Fruit fly (Drosophila melanogaster) whole organism, embryonic: ENCODE results near the gene CG7914.
A peak's percentile ranks its signal among the peaks of the same experiment; 100 is the strongest.

Experiments
- Ada2b ChIP-seq: fragments of 200-800 bp; sonication (Bioruptor generic); IDR thresholded peaks from 2 replicates; pipeline ENCODE4 v1.3.6; 2022; ENCODE audit warnings: missing biosample characterization, missing genetic modification characterization
- Atf6 ChIP-seq: fragments of 200-800 bp; sonication (Bioruptor generic); IDR thresholded peaks from 2 replicates; pipeline ENCODE4 v1.3.6; 2022; ENCODE audit warnings: missing biosample characterization, missing genetic modification characterization
- BEAF-32 ChIP-seq: fragments of 200-800 bp; sonication (Bioruptor generic); optimal IDR thresholded peaks from 3 replicates; lab custom pipeline; 2017; ENCODE audit warnings: missing biosample characterization, missing genetic modification characterization, mild to moderate bottlenecking, moderate library complexity, missing genetic modification reagents
- CG10147 ChIP-seq: fragments of 200-800 bp; sonication (Bioruptor generic); optimal IDR thresholded peaks from 2 replicates; lab custom pipeline; 2019; ENCODE audit warnings: missing biosample characterization, mild to moderate bottlenecking, missing genetic modification characterization, moderate library complexity
- CG12219 ChIP-seq: fragments of 200-800 bp; sonication (Bioruptor generic); optimal IDR thresholded peaks from 3 replicates; lab custom pipeline; 2018; ENCODE audit warnings: missing biosample characterization, mild to moderate bottlenecking, missing genetic modification characterization
- CG14050 ChIP-seq: fragments of 200-800 bp; sonication (Bioruptor generic); IDR thresholded peaks from 3 replicates; pipeline ENCODE4 v1.3.6; 2022; ENCODE audit warnings: missing biosample characterization, missing genetic modification characterization
- CG17568 ChIP-seq: fragments of 200-800 bp; sonication (Bioruptor generic); optimal IDR thresholded peaks from 2 replicates; lab custom pipeline; 2018; ENCODE audit warnings: missing biosample characterization, mild to moderate bottlenecking, missing genetic modification characterization, moderate library complexity
- CG18262 ChIP-seq: fragments of 200-800 bp; optimal IDR thresholded peaks from 3 replicates; lab custom pipeline; 2019; ENCODE audit warnings: missing biosample characterization, mild to moderate bottlenecking, missing genetic modification characterization, moderate library complexity
- CG31388 ChIP-seq: fragments of 200-800 bp; sonication (Bioruptor generic); optimal IDR thresholded peaks from 2 replicates; lab custom pipeline; 2016; ENCODE audit warnings: missing biosample characterization, missing genetic modification characterization
- CG33213 ChIP-seq: fragments of 200-800 bp; sonication (Bioruptor generic); optimal IDR thresholded peaks from 3 replicates; lab custom pipeline; 2016; ENCODE audit warnings: missing biosample characterization, missing genetic modification characterization
- CG4328 ChIP-seq: fragments of 200-800 bp; sonication (Bioruptor generic); optimal IDR thresholded peaks from 3 replicates; lab custom pipeline; 2017; ENCODE audit warnings: missing biosample characterization, missing genetic modification reagents, missing genetic modification characterization
- CG4707 ChIP-seq: fragments of 200-800 bp; sonication (Bioruptor generic); optimal IDR thresholded peaks from 2 replicates; lab custom pipeline; 2018; ENCODE audit warnings: missing biosample characterization, mild to moderate bottlenecking, missing genetic modification characterization, moderate library complexity
- CG9797 ChIP-seq: fragments of 200-800 bp; sonication (Bioruptor generic); optimal IDR thresholded peaks from 3 replicates; lab custom pipeline; 2018; ENCODE audit warnings: missing biosample characterization, mild to moderate bottlenecking, missing genetic modification characterization
- CTCF ChIP-seq: fragments of 200-800 bp; sonication (Bioruptor generic); optimal IDR thresholded peaks from 2 replicates; lab custom pipeline; 2017; ENCODE audit warnings: missing biosample characterization, mild to moderate bottlenecking, missing genetic modification characterization, moderate library complexity
- Dbx ChIP-seq: fragments of 200-800 bp; sonication (Bioruptor generic); IDR thresholded peaks from 3 replicates; pipeline ENCODE4 v1.3.6; 2022; ENCODE audit warnings: missing biosample characterization, missing genetic modification characterization
- Deaf1 ChIP-seq: fragments of 200-800 bp; optimal IDR thresholded peaks from 3 replicates; lab custom pipeline; 2019; ENCODE audit warnings: missing biosample characterization, mild to moderate bottlenecking, missing genetic modification characterization, moderate library complexity
- Dip2 ChIP-seq: fragments of 200-800 bp; sonication (Bioruptor generic); IDR thresholded peaks from 2 replicates; pipeline ENCODE4 v1.3.6; 2022; ENCODE audit warnings: missing biosample characterization, missing genetic modification characterization
- Fer1 ChIP-seq: fragments of 200-800 bp; sonication (Bioruptor generic); optimal IDR thresholded peaks from 2 replicates; lab custom pipeline; 2017; ENCODE audit warnings: missing biosample characterization, mild to moderate bottlenecking, missing genetic modification characterization
- H15 ChIP-seq: fragments of 200-800 bp; sonication (Bioruptor generic); IDR thresholded peaks from 3 replicates; pipeline ENCODE4 v1.3.6; 2022; ENCODE audit warnings: missing biosample characterization, missing genetic modification characterization
- Mes4 ChIP-seq: fragments of 200-800 bp; sonication (Bioruptor generic); optimal IDR thresholded peaks from 2 replicates; lab custom pipeline; 2016; ENCODE audit warnings: missing biosample characterization, missing genetic modification characterization
- Nf-YB ChIP-seq: fragments of 200-800 bp; sonication (Bioruptor generic); optimal IDR thresholded peaks from 3 replicates; lab custom pipeline; 2019; ENCODE audit warnings: missing biosample characterization, mild to moderate bottlenecking, missing genetic modification characterization, moderate library complexity
- Pdp1 ChIP-seq, 2 experiments: fragments of 200-800 bp; sonication (Bioruptor generic); optimal IDR thresholded peaks; 3 replicates each; lab custom pipeline; 2016; ENCODE audit warnings: missing biosample characterization in 2 of 2, missing genetic modification characterization in 2 of 2, mild to moderate bottlenecking in 1 of 2, moderate library complexity in 1 of 2
- Ssrp ChIP-seq: fragments of 200-800 bp; sonication (Bioruptor generic); optimal IDR thresholded peaks from 2 replicates; lab custom pipeline; 2018; ENCODE audit warnings: missing biosample characterization, mild to moderate bottlenecking, missing genetic modification characterization, moderate library complexity
- TFAM ChIP-seq: fragments of 200-800 bp; sonication (Bioruptor generic); optimal IDR thresholded peaks from 2 replicates; lab custom pipeline; 2017; ENCODE audit warnings: missing biosample characterization, missing genetic modification characterization, inconsistent platforms
- Trl ChIP-seq, 3 experiments: fragments of >200 bp in 2 of 3; fragments of 200-800 bp in 1 of 3; sonication (Bioruptor generic) in 1 of 3; optimal IDR thresholded peaks; 2 replicates in 1 of 3; 3 replicates in 2 of 3; lab custom pipeline; 2016 to 2017; ENCODE audit warnings: missing biosample characterization in 1 of 3, missing genetic modification characterization in 1 of 3
- YL-1 ChIP-seq: fragments of 200-800 bp; sonication (Bioruptor generic); optimal IDR thresholded peaks from 3 replicates; lab custom pipeline; 2017; ENCODE audit warnings: missing biosample characterization, mild to moderate bottlenecking, missing genetic modification characterization
- abd-A ChIP-seq: fragments of 200-800 bp; sonication (Bioruptor generic); optimal IDR thresholded peaks from 3 replicates; lab custom pipeline; 2019; ENCODE audit warnings: missing biosample characterization, mild to moderate bottlenecking, missing genetic modification characterization, moderate library complexity
- bab2 ChIP-seq: fragments of 200-800 bp; sonication (Bioruptor generic); optimal IDR thresholded peaks from 2 replicates; lab custom pipeline; 2016; ENCODE audit warnings: missing biosample characterization, missing genetic modification characterization
- chinmo ChIP-seq: fragments of 200-800 bp; sonication (Bioruptor generic); IDR thresholded peaks from 4 replicates; pipeline ENCODE4 v1.3.6; 2022; ENCODE audit warnings: missing biosample characterization, missing genetic modification characterization; ENCODE audit not compliant: partially characterized antibody
- crol ChIP-seq: fragments of 200-800 bp; sonication (Bioruptor generic); IDR thresholded peaks from 2 replicates; pipeline ENCODE4 v1.3.6; 2022; ENCODE audit warnings: missing biosample characterization, missing genetic modification characterization
- cwo ChIP-seq: fragments of 200-800 bp; sonication (Bioruptor generic); optimal IDR thresholded peaks from 3 replicates; lab custom pipeline; 2017; ENCODE audit warnings: missing biosample characterization, missing genetic modification characterization, mild to moderate bottlenecking, moderate library complexity, missing genetic modification reagents
- dpn ChIP-seq, 2 experiments: fragments of 200-800 bp; sonication (Bioruptor generic); optimal IDR thresholded peaks; 3 replicates each; lab custom pipeline; 2016; ENCODE audit warnings: missing biosample characterization in 2 of 2, missing genetic modification characterization in 2 of 2
- dysf ChIP-seq: fragments of 200-800 bp; sonication (Bioruptor generic); IDR thresholded peaks from 3 replicates; pipeline ENCODE4 v1.3.6; 2022; ENCODE audit warnings: missing biosample characterization, missing genetic modification characterization
- en ChIP-seq: fragments of 200-800 bp; sonication (Bioruptor generic); optimal IDR thresholded peaks from 2 replicates; lab custom pipeline; 2016; ENCODE audit warnings: missing biosample characterization, missing genetic modification characterization
- inv ChIP-seq: fragments of 200-800 bp; sonication (Bioruptor generic); IDR thresholded peaks from 2 replicates; pipeline ENCODE4 v1.3.6; 2022; ENCODE audit warnings: missing biosample characterization, missing genetic modification characterization; ENCODE audit not compliant: partially characterized antibody
- jigr1 ChIP-seq: fragments of 200-800 bp; sonication (Bioruptor generic); IDR thresholded peaks from 3 replicates; pipeline ENCODE4 v1.3.6; 2022; ENCODE audit warnings: missing biosample characterization, missing genetic modification characterization
- jumu ChIP-seq: fragments of 200-800 bp; sonication (Bioruptor generic); optimal IDR thresholded peaks from 3 replicates; lab custom pipeline; 2016; ENCODE audit warnings: missing biosample characterization, missing genetic modification characterization
- nau ChIP-seq: fragments of 200-800 bp; sonication (Bioruptor generic); optimal IDR thresholded peaks from 3 replicates; lab custom pipeline; 2017; ENCODE audit warnings: missing biosample characterization, mild to moderate bottlenecking, missing genetic modification characterization, missing genetic modification reagents
- pb ChIP-seq: fragments of 200-800 bp; sonication (Bioruptor generic); optimal IDR thresholded peaks from 3 replicates; lab custom pipeline; 2016; ENCODE audit warnings: missing biosample characterization, missing genetic modification characterization
- pho ChIP-seq: fragments of 200-800 bp; sonication (Bioruptor generic); optimal IDR thresholded peaks from 2 replicates; lab custom pipeline; 2016; ENCODE audit warnings: missing biosample characterization, missing genetic modification characterization
- run ChIP-seq: fragments of 200-800 bp; sonication (Bioruptor generic); optimal IDR thresholded peaks from 3 replicates; lab custom pipeline; 2018; ENCODE audit warnings: missing biosample characterization, mild to moderate bottlenecking, missing genetic modification characterization
- slp2 ChIP-seq: fragments of 200-800 bp; sonication (Bioruptor generic); optimal IDR thresholded peaks from 2 replicates; lab custom pipeline; 2016; ENCODE audit warnings: missing biosample characterization, missing genetic modification characterization
- sr ChIP-seq: fragments of 200-800 bp; sonication (Bioruptor generic); IDR thresholded peaks from 3 replicates; pipeline ENCODE4 v1.3.6; 2022; ENCODE audit warnings: missing biosample characterization, missing genetic modification characterization
- sug ChIP-seq: fragments of 200-800 bp; optimal IDR thresholded peaks from 2 replicates; lab custom pipeline; 2019; ENCODE audit warnings: missing biosample characterization, mild to moderate bottlenecking, missing genetic modification characterization, moderate library complexity
- tap ChIP-seq: fragments of 200-800 bp; optimal IDR thresholded peaks from 3 replicates; lab custom pipeline; 2019; ENCODE audit warnings: missing biosample characterization, mild to moderate bottlenecking, missing genetic modification characterization, moderate library complexity
- tin ChIP-seq: fragments of 200-800 bp; sonication (Bioruptor generic); optimal IDR thresholded peaks from 3 replicates; lab custom pipeline; 2016; ENCODE audit warnings: missing biosample characterization, missing genetic modification characterization
- toy ChIP-seq: fragments of 200-800 bp; sonication (Bioruptor generic); IDR thresholded peaks from 2 replicates; pipeline ENCODE4 v1.3.6; 2022; ENCODE audit warnings: missing biosample characterization, missing genetic modification characterization
- trh ChIP-seq: fragments of 200-800 bp; sonication (Bioruptor generic); optimal IDR thresholded peaks from 2 replicates; lab custom pipeline; 2016; ENCODE audit warnings: missing biosample characterization, missing genetic modification characterization
- tx ChIP-seq: fragments of 200-800 bp; sonication (Bioruptor generic); optimal IDR thresholded peaks from 2 replicates; lab custom pipeline; 2016; ENCODE audit warnings: missing biosample characterization, missing genetic modification characterization
- zfh1 ChIP-seq: fragments of 200-800 bp; sonication (Bioruptor generic); IDR thresholded peaks from 3 replicates; pipeline ENCODE4 v1.3.6; 2022; ENCODE audit warnings: missing biosample characterization, missing genetic modification characterization

The CG7914 gene

dm6 chrX:19167586-19168403 is 25.5 kb downstream of the CG7914 start (continued):
- TF ChIP-seq cwo (GFP tag; lab: Kevin White, UChicago), result peak; percentile 51
- 0 out of 2 replicates have a peak, but pooled peaks have one; percentile 18 for TF ChIP-seq Atf6 (GFP tag; lab: Robert Waterston, UW)
- TF ChIP-seq pb, result peak; percentile 16
- no peak for TF ChIP-seq en (GFP tag; lab: Kevin White, UChicago)
- no peak for TF ChIP-seq CG4707 (GFP tag; lab: Kevin White, UChicago)
- TF ChIP-seq jigr1 (GFP tag; lab: Robert Waterston, UW), result no peak
- TF ChIP-seq zfh1 (GFP tag; lab: Robert Waterston, UW), result no peak
- no peak for TF ChIP-seq run (tag; lab: Kevin White, UChicago)
- TF ChIP-seq tap (tag; lab: Kevin White, UChicago), result no peak
- TF ChIP-seq Dip2, result no peak
- no peak for TF ChIP-seq dpn (GFP tag; optimal IDR thresholded peaks at IDR 0.05; lab: Kevin White, UChicago)
- TF ChIP-seq trh (GFP tag; lab: Kevin White, UChicago), result no peak
- TF ChIP-seq dysf (GFP tag; lab: Robert Waterston, UW), result peak; percentile 34; the same call in 1 of the 3 replicates
- no peak for TF ChIP-seq Nf-YB
- TF ChIP-seq CG31388 (GFP tag; lab: Kevin White, UChicago), result no peak
- peak in 1 of 2 experiments; percentile 48 for TF ChIP-seq Pdp1 (GFP tag; optimal IDR thresholded peaks at IDR 0.05; lab: Kevin White, UChicago)
- TF ChIP-seq tx (GFP tag; lab: Kevin White, UChicago), result no peak
- peak; percentile 27 for TF ChIP-seq CG12219 (GFP tag; lab: Kevin White, UChicago)
- peak; percentile 66 for TF ChIP-seq sug (tag; lab: Kevin White, UChicago)
- peak; percentile 87 for TF ChIP-seq sr
- no peak for TF ChIP-seq BEAF-32 (GFP tag; lab: Kevin White, UChicago)
- TF ChIP-seq CG14050 (GFP tag; lab: Robert Waterston, UW), result no peak
- no peak for TF ChIP-seq jumu (GFP tag; lab: Kevin White, UChicago)
- TF ChIP-seq tin, result no peak
- no peak for TF ChIP-seq CG9797 (GFP tag; lab: Kevin White, UChicago)
- peak; percentile 31 for TF ChIP-seq Deaf1 (tag; lab: Kevin White, UChicago)
- no peak for TF ChIP-seq Fer1 (GFP tag; lab: Kevin White, UChicago)
- TF ChIP-seq nau (GFP tag; lab: Kevin White, UChicago), result no peak
- no peak for TF ChIP-seq bab2 (GFP tag; lab: Kevin White, UChicago)
- no peak for TF ChIP-seq pho (GFP tag; lab: Kevin White, UChicago)
- no peak for TF ChIP-seq CG18262 (tag; lab: Kevin White, UChicago)
- TF ChIP-seq Dbx (GFP tag; lab: Robert Waterston, UW), result 0 out of 3 replicates have a peak, but pooled peaks have one; percentile 36
- TF ChIP-seq inv (GFP tag; lab: Robert Waterston, UW), result no peak
- no peak for TF ChIP-seq H15 (GFP tag; lab: Robert Waterston, UW)
- TF ChIP-seq CG33213 (GFP tag; lab: Kevin White, UChicago), result no peak
- TF ChIP-seq chinmo (GFP tag; lab: Robert Waterston, UW), result peak; percentile 81; the same call in 3 of the 4 replicates
- TF ChIP-seq Ada2b (GFP tag; lab: Robert Waterston, UW), result no peak
- no peak for TF ChIP-seq Mes4 (GFP tag; lab: Kevin White, UChicago)
- no peak for TF ChIP-seq toy (GFP tag; lab: Robert Waterston, UW)
- TF ChIP-seq slp2 (GFP tag; lab: Kevin White, UChicago), result no peak
- no peak for TF ChIP-seq CG4328
- no peak for TF ChIP-seq CG10147 (GFP tag; lab: Kevin White, UChicago)
- peak; percentile 23; the same call in 1 of the 2 replicates for TF ChIP-seq crol (GFP tag; lab: Robert Waterston, UW)
- TF ChIP-seq CG17568 (GFP tag; lab: Kevin White, UChicago), result no peak
- TF ChIP-seq TFAM (GFP tag; lab: Kevin White, UChicago), result no peak
- TF ChIP-seq abd-A (tag; lab: Kevin White, UChicago), result peak; percentile 77
- TF ChIP-seq YL-1 (GFP tag; lab: Kevin White, UChicago), result no peak
- TF ChIP-seq CTCF (GFP tag; lab: Kevin White, UChicago), result no peak
- no peak for TF ChIP-seq Ssrp (tag; lab: Kevin White, UChicago)
- TF ChIP-seq Trl (optimal IDR thresholded peaks at IDR 0.05; lab: Kevin White, UChicago), result no peak
- no peak for TF ChIP-seq Trl (GFP tag; optimal IDR thresholded peaks at IDR 0.05; lab: Kevin White, UChicago)
